Fruit fly (Drosophila melanogaster): Measurements from ENCODE around the gene Pgant2.

Gene Pgant2

dm6 chr2L:3428419-3429097 is 2.0 kb upstream of the Pgant2 start:
- no peak for TF ChIP-seq dsx (GFP tag; optimal IDR thresholded peaks at IDR 0.05; ENCODE audit: poor library complexity, severe bottlenecking)
- no peak for TF ChIP-seq svp (GFP tag)
- TF ChIP-seq Sox102F (GFP tag; optimal IDR thresholded peaks at IDR 0.05): no peak
- TF ChIP-seq CG7368 (GFP tag; optimal IDR thresholded peaks at IDR 0.05): no peak
- TF ChIP-seq Sox15 (GFP tag; optimal IDR thresholded peaks at IDR 0.05): no peak
- peak; percentile 70 for TF ChIP-seq Hr4 (GFP tag; optimal IDR thresholded peaks at IDR 0.05)
- TF ChIP-seq CG11762 (GFP tag; optimal IDR thresholded peaks at IDR 0.05; ENCODE audit: insufficient read depth): no peak
- peak; percentile 39 for TF ChIP-seq CG32006 (GFP tag; optimal IDR thresholded peaks at IDR 0.05)
- no peak for TF ChIP-seq CG10631 (GFP tag; optimal IDR thresholded peaks at IDR 0.05)
- no peak for TF ChIP-seq dac (GFP tag; optimal IDR thresholded peaks at IDR 0.05)
- TF ChIP-seq CG11294 (GFP tag; IDR thresholded peaks at IDR 0.05): no peak
- TF ChIP-seq CG3032 (tag; optimal IDR thresholded peaks at IDR 0.05): no peak
- TF ChIP-seq topi (GFP tag; optimal IDR thresholded peaks at IDR 0.05): no peak
- TF ChIP-seq fd85E (GFP tag; optimal IDR thresholded peaks at IDR 0.05): no peak
- no peak for TF ChIP-seq CG16779 (tag; optimal IDR thresholded peaks at IDR 0.05)
- no peak for TF ChIP-seq CG6792 (GFP tag; optimal IDR thresholded peaks at IDR 0.05)
- no peak for TF ChIP-seq CG6854 (GFP tag; optimal IDR thresholded peaks at IDR 0.05)
- TF ChIP-seq CG8119 (GFP tag; IDR thresholded peaks at IDR 0.05): peak; percentile 71
- no peak for TF ChIP-seq Gug (GFP tag; IDR thresholded peaks at IDR 0.05)
- peak; percentile 70 for TF ChIP-seq CG15336 (GFP tag; IDR thresholded peaks at IDR 0.05)
- no peak for TF ChIP-seq Ets21C (GFP tag; optimal IDR thresholded peaks at IDR 0.05)
- TF ChIP-seq spab (GFP tag; optimal IDR thresholded peaks at IDR 0.05): no peak
- TF ChIP-seq CG10669 (GFP tag; optimal IDR thresholded peaks at IDR 0.05): no peak
- no peak for TF ChIP-seq Ets96B (tag; optimal IDR thresholded peaks at IDR 0.05)
- TF ChIP-seq eg (GFP tag; IDR thresholded peaks at IDR 0.05): peak; percentile 70; the same call in 2 of the 3 replicates
- TF ChIP-seq achi (GFP tag; optimal IDR thresholded peaks at IDR 0.05): no peak
- no peak for TF ChIP-seq Lpt (GFP tag; optimal IDR thresholded peaks at IDR 0.05)
- TF ChIP-seq CG6276 (GFP tag; optimal IDR thresholded peaks at IDR 0.05): peak; percentile 37
- TF ChIP-seq pdm3 (GFP tag; optimal IDR thresholded peaks at IDR 0.05): peak; percentile 36
- TF ChIP-seq OdsH (GFP tag; optimal IDR thresholded peaks at IDR 0.05): peak; percentile 8
- no peak for TF ChIP-seq CG8632 (GFP tag; optimal IDR thresholded peaks at IDR 0.05)
- TF ChIP-seq Eip78C (GFP tag): peak; percentile 40
- TF ChIP-seq Met (GFP tag; optimal IDR thresholded peaks at IDR 0.05): no peak
- no peak for TF ChIP-seq Eip75B (GFP tag; optimal IDR thresholded peaks at IDR 0.05)

dm6 chr2L:3425947-3426346 is 572 bp downstream of the Pgant2 start:
- TF ChIP-seq Lpt (GFP tag; optimal IDR thresholded peaks at IDR 0.05) (no peak), CG3032 (tag; optimal IDR thresholded peaks at IDR 0.05) (peak; percentile 33), CG32006 (GFP tag; optimal IDR thresholded peaks at IDR 0.05) (no peak)

- no peak for TF ChIP-seq CG8119 (GFP tag; IDR thresholded peaks at IDR 0.05)
- TF ChIP-seq CG6163 (GFP tag; IDR thresholded peaks at IDR 0.05): peak; percentile 6; the same call in 1 of the 3 replicates
- peak; percentile 10 for TF ChIP-seq CG3919 (GFP tag; optimal IDR thresholded peaks at IDR 0.05)
- TF ChIP-seq CG8319 (GFP tag; optimal IDR thresholded peaks at IDR 0.05): no peak
- no peak for TF ChIP-seq dsx (GFP tag; optimal IDR thresholded peaks at IDR 0.05; ENCODE audit: poor library complexity, severe bottlenecking)
- peak; percentile 13; the same call in 1 of the 3 replicates for TF ChIP-seq eg (GFP tag; IDR thresholded peaks at IDR 0.05)
- TF ChIP-seq Ets21C (GFP tag; optimal IDR thresholded peaks at IDR 0.05): no peak
- peak; percentile 50 for TF ChIP-seq Eip78C (GFP tag)
- TF ChIP-seq CG4318 (GFP tag; optimal IDR thresholded peaks at IDR 0.05): no peak
- TF ChIP-seq Eip93F (GFP tag; optimal IDR thresholded peaks at IDR 0.05): no peak
- TF ChIP-seq CG15336 (GFP tag; IDR thresholded peaks at IDR 0.05): 0 out of 2 replicates have a peak, but pooled peaks have one; percentile 9
- TF ChIP-seq Hr38 (GFP tag; optimal IDR thresholded peaks at IDR 0.05): no peak
- TF ChIP-seq ss (GFP tag; optimal IDR thresholded peaks at IDR 0.05): no peak
Observed at dm6 chr2L:3422753-3423152, 3.8 kb downstream of the Pgant2 start.
